Fruit fly (Drosophila melanogaster): Measurements from ENCODE around the gene Hrb87F.

dm6 chr3R:13683624-13684568 is 23.6 kb upstream of the Hrb87F start, which contains the start of gene flfl:
- TF ChIP-seq CG14655 (GFP tag; optimal IDR thresholded peaks at IDR 0.05) (no peak), Pif1A (GFP tag; optimal IDR thresholded peaks at IDR 0.05) (no peak), CG8301 (tag; optimal IDR thresholded peaks at IDR 0.05) (no peak), CG9948 (tag; optimal IDR thresholded peaks at IDR 0.05) (no peak), EcR (GFP tag; optimal IDR thresholded peaks at IDR 0.05) (peak; percentile 34)

Data from whole organism, pupa.